Worm (Caenorhabditis elegans): ENCODE data around the gene C02F12.8.

C02F12.8 gene

DNA sequence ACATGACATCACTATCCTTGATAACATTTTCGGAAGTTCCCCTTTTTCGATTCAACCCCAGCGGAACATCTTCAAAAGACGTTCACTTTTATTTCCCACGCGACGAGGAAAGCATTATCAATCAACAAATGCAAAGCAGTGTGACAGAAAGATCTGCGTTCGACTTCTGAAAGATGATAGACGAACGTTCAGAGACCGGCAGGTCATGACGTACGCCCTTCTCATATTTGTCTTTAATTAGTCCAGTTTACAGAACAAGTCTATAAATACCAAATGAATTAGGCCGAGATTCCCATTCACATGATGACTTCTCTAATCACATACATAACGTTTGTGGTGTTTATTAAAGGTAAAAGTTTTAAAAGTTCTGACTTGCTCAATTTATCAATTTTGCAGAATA, 38.4 kb downstream of the C02F12.8 start, which contains the start of gene R11G1.11:
R11G1.11 (plus strand) TSS at position 301 of the 400 bp plus-strand sequence.
- TF ChIP-seq ces-1 (GFP tag; optimal IDR thresholded peaks at IDR 0.05) (no peak), unc-39 (tag; optimal IDR thresholded peaks at IDR 0.05) (no peak), elt-3 (tag; optimal IDR thresholded peaks at IDR 0.05) (peak; percentile 0)

DNA sequence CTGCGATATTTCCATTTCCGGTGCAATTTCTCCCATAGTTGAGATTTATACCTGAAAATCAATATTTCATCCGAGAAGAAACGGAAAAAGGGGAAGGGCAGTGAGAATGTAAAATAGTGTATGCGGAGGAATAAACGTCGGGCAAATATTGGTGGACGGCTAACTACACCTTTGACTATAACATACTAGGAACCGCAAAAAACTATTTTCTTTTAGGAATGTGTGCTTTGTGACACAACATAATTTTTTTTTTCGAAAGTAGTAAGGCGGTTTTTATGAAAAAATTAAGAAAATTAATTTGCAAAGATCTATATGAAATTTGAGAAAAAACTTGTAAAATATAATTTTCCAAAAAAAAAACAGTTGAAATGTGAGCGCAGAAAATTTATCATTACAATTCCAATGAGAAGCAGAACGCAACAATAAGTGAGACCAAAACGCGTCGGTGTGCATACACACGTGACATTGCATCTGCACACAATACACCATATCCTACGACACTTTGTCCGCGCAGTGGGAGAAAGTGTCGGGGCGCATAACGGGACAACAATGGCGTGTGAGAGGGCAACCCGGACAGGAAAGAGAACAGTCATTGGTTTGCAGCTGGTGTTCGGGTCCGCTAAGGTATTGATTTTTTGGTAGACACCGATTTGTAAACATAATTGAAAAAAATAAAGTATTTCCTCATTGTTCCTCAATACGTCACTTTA, 42.8 kb downstream of the C02F12.8 start, which contains the start of the genes sax-1 and R11G1.2:
sax-1 (minus strand) TSS at position 51 of the 710 bp plus-strand sequence.
R11G1.2 (plus strand) TSS at position 515 of the 710 bp plus-strand sequence.
- TF ChIP-seq unc-62 (GFP tag; optimal IDR thresholded peaks at IDR 0.05) = no peak
- no peak for TF ChIP-seq nhr-237 (tag; optimal IDR thresholded peaks at IDR 0.05)
- peak; percentile 3 for TF ChIP-seq mls-2 (tag; optimal IDR thresholded peaks at IDR 0.05)
- TF ChIP-seq elt-3 (tag; optimal IDR thresholded peaks at IDR 0.05) = no peak
- no peak for TF ChIP-seq ces-1 (GFP tag; optimal IDR thresholded peaks at IDR 0.05)
- no peak for TF ChIP-seq nhr-28 (tag; optimal IDR thresholded peaks at IDR 0.05)
- no peak for TF ChIP-seq elt-1 (tag; optimal IDR thresholded peaks at IDR 0.05; ENCODE audit: borderline replicate concordance, insufficient read depth)
- TF ChIP-seq bed-3 (GFP tag; optimal IDR thresholded peaks at IDR 0.05) = no peak
- no peak for TF ChIP-seq flh-1 (GFP tag; optimal IDR thresholded peaks at IDR 0.05)
- TF ChIP-seq ceh-39 (tag; optimal IDR thresholded peaks at IDR 0.05) = no peak
- TF ChIP-seq cnd-1 (tag; optimal IDR thresholded peaks at IDR 0.05) = peak; percentile 5
- no peak for TF ChIP-seq blmp-1 (tag; optimal IDR thresholded peaks at IDR 0.05)
- TF ChIP-seq nhr-2 (tag; optimal IDR thresholded peaks at IDR 0.05) = peak; percentile 86
- no peak for TF ChIP-seq ztf-11 (tag; optimal IDR thresholded peaks at IDR 0.05)
- no peak for TF ChIP-seq tbx-8 (GFP tag; optimal IDR thresholded peaks at IDR 0.05)
- TF ChIP-seq mep-1 (tag; optimal IDR thresholded peaks at IDR 0.05) = peak; percentile 40
- no peak for TF ChIP-seq ceh-43 (GFP tag; optimal IDR thresholded peaks at IDR 0.05)
- no peak for TF ChIP-seq nhr-76 (tag; optimal IDR thresholded peaks at IDR 0.05)
- TF ChIP-seq lin-13 (tag; optimal IDR thresholded peaks at IDR 0.05) = peak; percentile 73
- no peak for TF ChIP-seq unc-120 (tag; optimal IDR thresholded peaks at IDR 0.05; ENCODE audit: poor library complexity, severe bottlenecking)
- TF ChIP-seq ceh-83 (GFP tag; optimal IDR thresholded peaks at IDR 0.05) = no peak
- TF ChIP-seq M03D4.4 (tag; optimal IDR thresholded peaks at IDR 0.05) = no peak
- TF ChIP-seq mab-5 (tag; optimal IDR thresholded peaks at IDR 0.05) = no peak
- peak; percentile 6 for TF ChIP-seq lsy-2 (tag; optimal IDR thresholded peaks at IDR 0.05)
- no peak for TF ChIP-seq ham-2 (GFP tag; optimal IDR thresholded peaks at IDR 0.05)
- TF ChIP-seq hlh-1 (tag; optimal IDR thresholded peaks at IDR 0.05) = no peak
- TF ChIP-seq drap-1 (GFP tag; optimal IDR thresholded peaks at IDR 0.05) = no peak
- TF ChIP-seq pha-4 (tag; optimal IDR thresholded peaks at IDR 0.05) = peak; percentile 59
- TF ChIP-seq zip-8 (tag; optimal IDR thresholded peaks at IDR 0.05) = no peak
- TF ChIP-seq lin-32 (GFP tag; optimal IDR thresholded peaks at IDR 0.05) = peak; percentile 25
- no peak for TF ChIP-seq nhr-12 (tag; optimal IDR thresholded peaks at IDR 0.05)
- no peak for TF ChIP-seq unc-39 (tag; optimal IDR thresholded peaks at IDR 0.05)
- TF ChIP-seq snpc-4 (tag; optimal IDR thresholded peaks at IDR 0.05) = no peak
- no peak for TF ChIP-seq sem-2 (GFP tag; optimal IDR thresholded peaks at IDR 0.05)

- TF ChIP-seq unc-120 (tag; optimal IDR thresholded peaks at IDR 0.05; ENCODE audit: poor library complexity, severe bottlenecking) (peak; percentile 27), snpc-4 (tag; optimal IDR thresholded peaks at IDR 0.05) (no peak), hlh-1 (tag; optimal IDR thresholded peaks at IDR 0.05) (peak; percentile 59), pha-4 (tag; optimal IDR thresholded peaks at IDR 0.05) (no peak), nhr-76 (tag; optimal IDR thresholded peaks at IDR 0.05) (no peak), unc-62 (GFP tag; optimal IDR thresholded peaks at IDR 0.05) (no peak)
Measured at ce11 chrX:3645924-3646323, 47.1 kb downstream of the C02F12.8 start.

DNA sequence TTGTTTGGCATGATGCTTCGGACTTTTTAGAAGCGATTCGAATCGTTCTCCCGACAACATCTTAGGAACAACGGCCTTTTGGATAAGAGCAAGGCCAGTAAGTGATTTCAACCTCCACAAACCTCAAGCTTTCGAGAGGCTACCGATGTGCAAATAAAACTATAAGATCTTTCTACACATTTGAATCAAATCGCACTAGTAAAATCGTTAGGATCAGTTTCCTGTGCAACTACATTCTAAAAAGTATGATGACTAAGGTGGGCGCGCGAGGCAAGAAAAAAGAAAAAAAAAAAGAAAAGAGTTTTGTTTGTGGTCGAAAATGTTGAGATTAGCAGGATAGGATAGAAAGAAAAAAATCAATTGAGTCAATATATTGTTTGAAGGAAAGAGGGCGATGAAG, 48.2 kb downstream of the C02F12.8 start, which contains the start of gene tmem-24:
tmem-24 (minus strand) TSS at position 101 of the 400 bp plus-strand sequence.
- TF ChIP-seq unc-62 (GFP tag; optimal IDR thresholded peaks at IDR 0.05) (no peak), sptf-1 (tag; optimal IDR thresholded peaks at IDR 0.05) (no peak), blmp-1 (tag; optimal IDR thresholded peaks at IDR 0.05) (no peak), nhr-237 (tag; optimal IDR thresholded peaks at IDR 0.05) (no peak), hlh-1 (tag; optimal IDR thresholded peaks at IDR 0.05) (no peak), mls-2 (tag; optimal IDR thresholded peaks at IDR 0.05) (no peak), unc-120 (tag; optimal IDR thresholded peaks at IDR 0.05; ENCODE audit: poor library complexity, severe bottlenecking) (no peak), M03D4.4 (tag; optimal IDR thresholded peaks at IDR 0.05) (no peak), ceh-39 (tag; optimal IDR thresholded peaks at IDR 0.05) (no peak), ceh-43 (GFP tag; optimal IDR thresholded peaks at IDR 0.05) (no peak), ztf-11 (tag; optimal IDR thresholded peaks at IDR 0.05) (no peak), mab-5 (tag; optimal IDR thresholded peaks at IDR 0.05) (no peak), elt-3 (tag; optimal IDR thresholded peaks at IDR 0.05) (no peak), unc-39 (tag; optimal IDR thresholded peaks at IDR 0.05) (no peak), zip-8 (tag; optimal IDR thresholded peaks at IDR 0.05) (no peak), sem-2 (GFP tag; optimal IDR thresholded peaks at IDR 0.05) (no peak), cnd-1 (tag; optimal IDR thresholded peaks at IDR 0.05) (no peak), snpc-4 (tag; optimal IDR thresholded peaks at IDR 0.05) (no peak), ces-1 (GFP tag; optimal IDR thresholded peaks at IDR 0.05) (no peak), ham-2 (GFP tag; optimal IDR thresholded peaks at IDR 0.05) (no peak)
